Worm (Caenorhabditis elegans) whole organism, early embryonic: ENCODE measurements around the gene F25G6.8.

Experiments used
- B0310.2 ChIP-seq: sonication (generic microtip); optimal IDR thresholded peaks from 2 replicates; lab custom pipeline; 2016; ENCODE audit warnings: mild to moderate bottlenecking, missing genetic modification characterization, missing compliant biosample characterization
- F13C5.2 ChIP-seq: sonication (generic microtip); optimal IDR thresholded peaks from 2 replicates; lab custom pipeline; 2017; ENCODE audit warnings: mild to moderate bottlenecking, missing genetic modification characterization, inconsistent platforms, missing compliant biosample characterization
- aly-1 ChIP-seq: sonication (generic microtip); optimal IDR thresholded peaks from 2 replicates; lab custom pipeline; 2016; ENCODE audit warnings: missing genetic modification characterization, missing compliant biosample characterization
- ama-1 ChIP-seq: fragments of 150-350 bp; optimal IDR thresholded peaks from 2 replicates; lab custom pipeline; 2014
- ceh-13 ChIP-seq: fragments of 200-800 bp; sonication (Bioruptor generic); optimal IDR thresholded peaks from 2 replicates; lab custom pipeline; 2018; ENCODE audit warnings: mild to moderate bottlenecking, missing genetic modification characterization, missing compliant biosample characterization
- ceh-36 ChIP-seq: sonication (generic microtip); optimal IDR thresholded peaks from 2 replicates; lab custom pipeline; 2016; ENCODE audit warnings: missing genetic modification characterization, inconsistent platforms, missing compliant biosample characterization
- ets-7 ChIP-seq: sonication (generic microtip); optimal IDR thresholded peaks from 2 replicates; lab custom pipeline; 2016; ENCODE audit warnings: missing genotype, missing genetic modification characterization, missing compliant biosample characterization
- flt-1 ChIP-seq: fragments of 200-800 bp; sonication (Bioruptor generic); IDR thresholded peaks from 2 replicates; pipeline ENCODE4 v1.3.6; 2022; ENCODE audit warnings: missing genetic modification characterization, missing compliant biosample characterization
- hmbx-1 ChIP-seq: sonication (generic microtip); optimal IDR thresholded peaks from 2 replicates; lab custom pipeline; 2016; ENCODE audit warnings: mild to moderate bottlenecking, missing genetic modification characterization, missing compliant biosample characterization
- hmg-4 ChIP-seq: fragments of 200-800 bp; sonication (Bioruptor generic); optimal IDR thresholded peaks from 2 replicates; lab custom pipeline; 2018; ENCODE audit warnings: mild to moderate bottlenecking, missing genetic modification characterization, missing compliant biosample characterization
- hnd-1 ChIP-seq: sonication (generic microtip); optimal IDR thresholded peaks from 2 replicates; lab custom pipeline; 2016; ENCODE audit warnings: missing genetic modification characterization, missing compliant biosample characterization
- pes-1 ChIP-seq: fragments of 200-800 bp; sonication (Bioruptor generic); IDR thresholded peaks from 2 replicates; pipeline ENCODE4 v1.3.6; 2022; ENCODE audit warnings: missing genetic modification reagents, missing genetic modification characterization, missing compliant biosample characterization
- scrt-1 ChIP-seq: fragments of 200-800 bp; sonication (Bioruptor generic); IDR thresholded peaks from 2 replicates; pipeline ENCODE4 v1.3.6; 2022; ENCODE audit warnings: missing genetic modification characterization, missing compliant biosample characterization
- sea-1 ChIP-seq: fragments of 200-800 bp; sonication (Bioruptor generic); conservative IDR thresholded peaks from 2 replicates; pipeline ENCODE4 v1.3.6; 2022; ENCODE audit warnings: missing genetic modification characterization, missing compliant biosample characterization
- tbx-11 ChIP-seq: fragments of 200-800 bp; sonication (Bioruptor generic); IDR thresholded peaks from 2 replicates; pipeline ENCODE4 v1.3.6; 2022; ENCODE audit warnings: missing genetic modification characterization, missing compliant biosample characterization
- tbx-37 ChIP-seq: fragments of 200-800 bp; sonication (Bioruptor generic); conservative IDR thresholded peaks from 2 replicates; pipeline ENCODE4 v1.3.6; 2022; ENCODE audit warnings: missing genetic modification reagents, missing genetic modification characterization, missing compliant biosample characterization
- tra-4 ChIP-seq: sonication (generic microtip); optimal IDR thresholded peaks from 2 replicates; lab custom pipeline; 2017; ENCODE audit warnings: missing genetic modification characterization, missing compliant biosample characterization

Gene F25G6.8

ce11 chrV:8560916-8561315 lies 4.1 kb downstream of the F25G6.8 start, which contains the start of gene acr-16:
TSS of gene acr-16 (plus strand) at chrV:8561216.
- no peak for TF ChIP-seq aly-1 (tag; lab: Kevin White, UChicago)
- TF ChIP-seq F13C5.2, result no peak
- no peak for TF ChIP-seq tra-4
- no peak for TF ChIP-seq hmg-4
- TF ChIP-seq scrt-1 (GFP tag; lab: Robert Waterston, UW), result no peak

- no peak for TF ChIP-seq ets-7 (tag; lab: Kevin White, UChicago)
- no peak for TF ChIP-seq ceh-13 (GFP tag; lab: Kevin White, UChicago)
Observed at ce11 chrV:8555955-8556354, 9.0 kb downstream of the F25G6.8 start.

ce11 chrV:8552460-8552859 lies 12.5 kb downstream of the F25G6.8 start, which contains the start of gene acr-15:
TSS of gene acr-15 (plus strand) at chrV:8552695.
- TF ChIP-seq tbx-11 (no peak), tra-4 (no peak), ceh-36 (tag; lab: Kevin White, UChicago) (no peak), hmg-4 (no peak), B0310.2 (no peak), tbx-37 (no peak), sea-1 (no peak)

ce11 chrV:8548989-8549388 lies 16.0 kb downstream of the F25G6.8 start, which contains the start of gene stdh-4:
TSS of gene stdh-4 (plus strand) at chrV:8549289.
- TF ChIP-seq B0310.2 (no peak), aly-1 (tag; lab: Kevin White, UChicago) (no peak), tra-4 (no peak), scrt-1 (GFP tag; lab: Robert Waterston, UW) (no peak), hmbx-1 (tag; lab: Kevin White, UChicago) (no peak), ceh-36 (tag; lab: Kevin White, UChicago) (no peak), flt-1 (no peak), ets-7 (tag; lab: Kevin White, UChicago) (no peak), sea-1 (no peak), tbx-37 (no peak), tbx-11 (no peak), F13C5.2 (no peak), hnd-1 (tag; lab: Kevin White, UChicago) (no peak), ama-1 (no peak), hmg-4 (no peak)

- TF ChIP-seq hnd-1 (tag; lab: Kevin White, UChicago), result no peak
- no peak for TF ChIP-seq tra-4
- no peak for TF ChIP-seq hmbx-1 (tag; lab: Kevin White, UChicago)
- TF ChIP-seq tbx-37, result no peak
- TF ChIP-seq ceh-36 (tag; lab: Kevin White, UChicago), result no peak
- no peak for TF ChIP-seq pes-1
- no peak for TF ChIP-seq F13C5.2
- TF ChIP-seq tbx-11, result no peak
- TF ChIP-seq scrt-1 (GFP tag; lab: Robert Waterston, UW), result no peak
- no peak for TF ChIP-seq hmg-4
- TF ChIP-seq aly-1 (tag; lab: Kevin White, UChicago), result no peak
Observed at ce11 chrV:8545531-8546224, 19.3 kb downstream of the F25G6.8 start, which contains the start of the genes slc-17.8 and asns-1. TSS of gene slc-17.8 (minus strand) at chrV:8545581. TSS of gene asns-1 (plus strand) at chrV:8546174.

ce11 chrV:8537031-8537430 lies 27.9 kb downstream of the F25G6.8 start, which contains the start of gene otpl-4:
TSS of gene otpl-4 (plus strand) at chrV:8537331.
- no peak for TF ChIP-seq ets-7 (tag; lab: Kevin White, UChicago)
- no peak for TF ChIP-seq flt-1
- no peak for TF ChIP-seq ceh-36 (tag; lab: Kevin White, UChicago)
- no peak for TF ChIP-seq scrt-1 (GFP tag; lab: Robert Waterston, UW)
- no peak for TF ChIP-seq hnd-1 (tag; lab: Kevin White, UChicago)

ce11 chrV:8536213-8536612 lies 28.8 kb downstream of the F25G6.8 start, which contains the start of gene his-39:
TSS of gene his-39 (plus strand) at chrV:8536513.
- TF ChIP-seq hnd-1 (tag; lab: Kevin White, UChicago) (no peak), ets-7 (tag; lab: Kevin White, UChicago) (no peak), B0310.2 (no peak)

- TF ChIP-seq scrt-1 (GFP tag; lab: Robert Waterston, UW) (0 out of 2 replicates have a peak, but pooled peaks have one; percentile 53), ama-1 (peak; percentile 91), sea-1 (peak; percentile 75; the same call in 1 of the 2 replicates), tbx-11 (peak; percentile 52; the same call in 1 of the 2 replicates), hmg-4 (peak; percentile 42), pes-1 (peak; percentile 70), flt-1 (peak; percentile 65; the same call in 1 of the 2 replicates), tbx-37 (peak; percentile 63; the same call in 1 of the 2 replicates)
Observed at ce11 chrV:8534534-8535283, 30.3 kb downstream of the F25G6.8 start, which contains the start of the genes his-6 and his-5. TSS of gene his-6 (minus strand) at chrV:8534977. TSS of gene his-5 (plus strand) at chrV:8535214.

- no peak for TF ChIP-seq hnd-1 (tag; lab: Kevin White, UChicago)
- no peak for TF ChIP-seq hmbx-1 (tag; lab: Kevin White, UChicago)
- TF ChIP-seq B0310.2, result no peak
- TF ChIP-seq tra-4, result no peak
- no peak for TF ChIP-seq flt-1
- no peak for TF ChIP-seq tbx-11
Observed at ce11 chrV:8533916-8534315, 31.1 kb downstream of the F25G6.8 start.
